Worm (Caenorhabditis elegans): ENCODE measurements around the gene K12G11.6.

K12G11.6 gene

DNA sequence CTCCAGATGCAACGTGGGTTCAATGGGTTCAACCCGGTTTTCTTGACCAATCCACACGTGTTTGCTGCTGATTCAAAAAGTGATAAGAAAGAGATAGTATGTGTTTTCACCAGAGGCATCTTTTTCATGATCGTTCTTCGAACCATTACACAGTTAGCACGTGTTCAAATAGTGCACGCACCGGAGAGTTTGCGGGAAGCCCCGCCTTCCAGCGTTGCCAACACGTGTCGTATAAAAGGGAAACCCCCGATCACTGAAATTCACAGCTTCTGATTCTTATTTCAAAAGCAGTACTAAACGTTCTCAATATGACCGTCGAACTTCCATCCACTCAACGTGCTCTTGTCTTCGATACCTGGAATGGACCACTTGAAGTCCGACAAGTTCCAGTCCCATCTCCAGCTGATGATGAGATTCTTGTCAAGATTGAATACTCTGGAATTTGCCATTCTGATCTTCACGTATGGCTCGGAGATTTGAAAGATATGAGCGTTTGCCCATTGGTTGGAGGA lies 6.1 kb upstream of the K12G11.6 start, which contains the start of gene adh-1 (continued):
- peak; percentile 72 for TF ChIP-seq lin-39 (tag; optimal IDR thresholded peaks at IDR 0.05)

- peak; percentile 93 for TF ChIP-seq ama-1 (optimal IDR thresholded peaks at IDR 0.05)
- TF ChIP-seq unc-130 (tag; optimal IDR thresholded peaks at IDR 0.05), result no peak
- no peak for TF ChIP-seq egl-13 (tag; optimal IDR thresholded peaks at IDR 0.05)
- no peak for TF ChIP-seq pag-3 (tag; optimal IDR thresholded peaks at IDR 0.05; ENCODE audit: borderline replicate concordance, insufficient read depth)
- no peak for TF ChIP-seq hlh-17 (GFP tag; optimal IDR thresholded peaks at IDR 0.05; ENCODE audit: borderline replicate concordance)
- no peak for TF ChIP-seq efl-1 (optimal IDR thresholded peaks at IDR 0.05)
- peak in 1 of 2 experiments; percentile 91 for TF ChIP-seq efl-1 (GFP tag; optimal IDR thresholded peaks at IDR 0.05 in 1 of 2)
- TF ChIP-seq zip-4 (GFP tag; optimal IDR thresholded peaks at IDR 0.05), result no peak
- TF ChIP-seq xbp-1 (tag; optimal IDR thresholded peaks at IDR 0.05), result no peak
- TF ChIP-seq mep-1 (tag; optimal IDR thresholded peaks at IDR 0.05), result no peak
- TF ChIP-seq ceh-90 (tag; optimal IDR thresholded peaks at IDR 0.05), result no peak
- TF ChIP-seq ceh-8 (GFP tag; optimal IDR thresholded peaks at IDR 0.05), result no peak
- TF ChIP-seq nhr-47 (tag; optimal IDR thresholded peaks at IDR 0.05), result peak; percentile 9
- TF ChIP-seq nhr-28 (tag; optimal IDR thresholded peaks at IDR 0.05), result no peak
- TF ChIP-seq nhr-237 (tag; optimal IDR thresholded peaks at IDR 0.05), result no peak
- TF ChIP-seq irx-1 (tag; optimal IDR thresholded peaks at IDR 0.05), result no peak
- TF ChIP-seq C04F5.9 (tag; optimal IDR thresholded peaks at IDR 0.05), result no peak
- TF ChIP-seq zag-1 (tag; optimal IDR thresholded peaks at IDR 0.05), result no peak
- TF ChIP-seq C34B4.2 (tag; optimal IDR thresholded peaks at IDR 0.05), result no peak
- TF ChIP-seq lsy-2 (tag; optimal IDR thresholded peaks at IDR 0.05), result no peak
- no peak for TF ChIP-seq snpc-4 (tag; optimal IDR thresholded peaks at IDR 0.05)
These were observed 5.5 kb upstream of the K12G11.6 start for ce11 chrV:11888656-11889055.

- no peak for TF ChIP-seq sox-4 (tag; optimal IDR thresholded peaks at IDR 0.05)
- no peak for TF ChIP-seq ztf-11 (tag; optimal IDR thresholded peaks at IDR 0.05)
- peak; percentile 65 for TF ChIP-seq ceh-88 (GFP tag; IDR thresholded peaks at IDR 0.05)
- no peak for TF ChIP-seq nhr-84 (tag; optimal IDR thresholded peaks at IDR 0.05)
- TF ChIP-seq vab-15 (tag; optimal IDR thresholded peaks at IDR 0.05), result no peak
- peak; percentile 53 for TF ChIP-seq nhr-71 (tag; optimal IDR thresholded peaks at IDR 0.05)
- peak; percentile 7 for TF ChIP-seq skn-1 (tag; optimal IDR thresholded peaks at IDR 0.05)
- TF ChIP-seq nhr-85 (tag), result peak; percentile 74
- no peak for TF ChIP-seq mep-1 (tag; optimal IDR thresholded peaks at IDR 0.05)
- TF ChIP-seq snu-23 (GFP tag; optimal IDR thresholded peaks at IDR 0.05), result peak; percentile 62
- no peak for TF ChIP-seq sup-37 (GFP tag; optimal IDR thresholded peaks at IDR 0.05)
- TF ChIP-seq fkh-10 (GFP tag; optimal IDR thresholded peaks at IDR 0.05), result no peak
- TF ChIP-seq tbx-2 (tag; optimal IDR thresholded peaks at IDR 0.05), result peak; percentile 56
- no peak for TF ChIP-seq isw-1 (GFP tag; IDR thresholded peaks at IDR 0.05)
- TF ChIP-seq nhr-20 (tag; optimal IDR thresholded peaks at IDR 0.05), result peak; percentile 40
- peak; percentile 83 for TF ChIP-seq rnt-1 (tag; optimal IDR thresholded peaks at IDR 0.05)
- TF ChIP-seq nhr-77 (tag; optimal IDR thresholded peaks at IDR 0.05), result no peak
- TF ChIP-seq unc-130 (tag; optimal IDR thresholded peaks at IDR 0.05), result no peak
- TF ChIP-seq aha-1 (tag; optimal IDR thresholded peaks at IDR 0.05), result no peak
- no peak for TF ChIP-seq zag-1 (tag; optimal IDR thresholded peaks at IDR 0.05)
- no peak for TF ChIP-seq nhr-76 (tag; optimal IDR thresholded peaks at IDR 0.05)
- TF ChIP-seq efl-3 (GFP tag; optimal IDR thresholded peaks at IDR 0.05), result no peak
- no peak for TF ChIP-seq nhr-28 (tag; optimal IDR thresholded peaks at IDR 0.05)
- no peak for TF ChIP-seq fos-1 (tag; optimal IDR thresholded peaks at IDR 0.05)
- TF ChIP-seq elt-2 (tag; optimal IDR thresholded peaks at IDR 0.05), result no peak
- no peak for TF ChIP-seq ceh-90 (tag; optimal IDR thresholded peaks at IDR 0.05)
- no peak for TF ChIP-seq hlh-17 (GFP tag; optimal IDR thresholded peaks at IDR 0.05; ENCODE audit: borderline replicate concordance)
- TF ChIP-seq sptf-1 (tag; optimal IDR thresholded peaks at IDR 0.05), result no peak
- no peak for TF ChIP-seq ztf-4 (tag; optimal IDR thresholded peaks at IDR 0.05)
- no peak for TF ChIP-seq C34B4.2 (tag; optimal IDR thresholded peaks at IDR 0.05)
- peak; percentile 51 for TF ChIP-seq irx-1 (tag; optimal IDR thresholded peaks at IDR 0.05)
- no peak for TF ChIP-seq mdl-1 (tag; optimal IDR thresholded peaks at IDR 0.05)
- no peak for TF ChIP-seq F16B12.6 (tag; optimal IDR thresholded peaks at IDR 0.05)
- peak; percentile 11 for TF ChIP-seq blmp-1 (tag; optimal IDR thresholded peaks at IDR 0.05)
- TF ChIP-seq mab-9 (GFP tag; IDR thresholded peaks at IDR 0.05), result no peak
These were observed 4.8 kb upstream of the K12G11.6 start for ce11 chrV:11889115-11889935.
